Worm (Caenorhabditis elegans): ENCODE data around the gene F47E1.2.

DNA sequence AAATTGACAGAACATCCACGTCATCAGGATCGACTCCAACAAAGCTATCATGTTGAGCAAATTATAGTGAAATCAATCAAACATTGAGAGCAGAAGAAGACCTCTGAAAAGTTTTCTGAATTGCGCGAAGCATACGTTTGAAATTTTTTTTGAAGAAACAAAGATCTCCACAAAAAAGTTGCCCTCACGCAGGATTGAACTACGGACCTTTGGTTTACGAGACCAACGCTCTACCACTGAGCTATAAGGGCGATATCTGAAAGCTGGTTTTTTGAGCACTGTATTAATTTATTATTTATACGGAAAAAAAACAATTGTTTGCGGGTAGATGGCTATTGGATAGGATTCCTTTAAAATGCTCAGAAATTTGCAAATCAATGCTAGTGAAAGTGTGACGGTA is 32.0 kb upstream of the F47E1.2 start:
- TF ChIP-seq tbx-2 (tag; optimal IDR thresholded peaks at IDR 0.05) (no peak), ahr-1 (tag; optimal IDR thresholded peaks at IDR 0.05) (no peak), elt-2 (tag; optimal IDR thresholded peaks at IDR 0.05) (no peak), fkh-10 (GFP tag; optimal IDR thresholded peaks at IDR 0.05) (no peak), pat-9 (tag; optimal IDR thresholded peaks at IDR 0.05) (no peak), nhr-11 (tag; optimal IDR thresholded peaks at IDR 0.05) (no peak), lin-11 (tag; optimal IDR thresholded peaks at IDR 0.05) (no peak)

Measured in whole organism, late embryonic.